Fruit fly (Drosophila melanogaster): ENCODE measurements around the gene CG32152.

Gene CG32152

DNA sequence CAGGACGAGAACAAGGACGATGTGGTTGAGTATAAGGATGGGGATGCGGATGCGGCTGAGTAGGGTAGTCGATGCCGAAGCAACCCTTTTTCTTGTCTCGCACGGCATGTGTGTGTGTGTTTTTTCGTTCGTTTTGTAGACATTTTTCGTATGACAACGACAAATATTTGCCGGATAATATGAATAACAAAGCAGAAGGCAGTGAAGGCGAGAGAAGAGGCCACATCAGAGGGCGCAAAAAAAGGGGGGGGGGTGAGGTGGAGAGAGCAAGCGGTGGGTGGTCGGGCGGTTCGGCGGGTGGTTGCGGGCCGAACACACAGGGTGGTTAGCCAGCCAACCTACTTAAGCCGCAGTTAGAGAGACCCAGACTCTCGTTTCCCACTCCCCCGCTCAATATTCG, 28.5 kb upstream of the CG32152 start:
- no peak for TF ChIP-seq Jra (GFP tag; optimal IDR thresholded peaks at IDR 0.05)
- no peak for TF ChIP-seq tai (GFP tag; optimal IDR thresholded peaks at IDR 0.05)
- TF ChIP-seq Hr83 (GFP tag; optimal IDR thresholded peaks at IDR 0.05; ENCODE audit: poor library complexity, severe bottlenecking): no peak
- TF ChIP-seq dl (GFP tag; optimal IDR thresholded peaks at IDR 0.05; ENCODE audit: insufficient read depth in 1 of 2, partially characterized antibody in 2 of 2): no peak
- TF ChIP-seq CrebA (GFP tag; optimal IDR thresholded peaks at IDR 0.05; ENCODE audit: borderline replicate concordance): no peak
- TF ChIP-seq foxo (GFP tag; optimal IDR thresholded peaks at IDR 0.05): no peak

DNA sequence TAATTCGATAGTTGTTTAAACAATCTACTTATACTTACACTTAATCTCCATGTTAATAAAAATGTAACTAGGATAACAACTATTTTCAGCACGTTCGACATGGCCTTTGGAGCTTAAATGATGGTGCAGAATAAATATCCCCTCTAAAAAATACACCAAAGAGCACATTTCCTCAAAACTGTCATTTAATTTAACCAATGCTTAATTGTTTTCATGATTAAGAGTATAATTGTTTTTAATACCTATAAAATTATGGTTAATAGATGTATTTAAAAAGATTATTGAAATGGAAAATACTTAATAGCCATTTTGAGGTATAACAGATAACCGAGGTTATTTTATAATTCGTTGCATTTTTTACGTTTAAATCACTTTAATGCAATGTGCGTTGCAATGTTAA, 27.4 kb upstream of the CG32152 start, which contains the start of gene CG33795:
Gene CG33795, minus strand, starts transcription at position 101 of the 400 bp plus-strand sequence.
- TF ChIP-seq Hr78 (GFP tag; optimal IDR thresholded peaks at IDR 0.05) (no peak), psq (GFP tag; optimal IDR thresholded peaks at IDR 0.05) (no peak), Sp1 (GFP tag; optimal IDR thresholded peaks at IDR 0.05) (no peak), Jra (GFP tag; optimal IDR thresholded peaks at IDR 0.05) (no peak), Hr83 (GFP tag; optimal IDR thresholded peaks at IDR 0.05; ENCODE audit: poor library complexity, severe bottlenecking) (no peak), OdsH (GFP tag; optimal IDR thresholded peaks at IDR 0.05) (no peak), CG32264 (GFP tag; optimal IDR thresholded peaks at IDR 0.05) (no peak)

DNA sequence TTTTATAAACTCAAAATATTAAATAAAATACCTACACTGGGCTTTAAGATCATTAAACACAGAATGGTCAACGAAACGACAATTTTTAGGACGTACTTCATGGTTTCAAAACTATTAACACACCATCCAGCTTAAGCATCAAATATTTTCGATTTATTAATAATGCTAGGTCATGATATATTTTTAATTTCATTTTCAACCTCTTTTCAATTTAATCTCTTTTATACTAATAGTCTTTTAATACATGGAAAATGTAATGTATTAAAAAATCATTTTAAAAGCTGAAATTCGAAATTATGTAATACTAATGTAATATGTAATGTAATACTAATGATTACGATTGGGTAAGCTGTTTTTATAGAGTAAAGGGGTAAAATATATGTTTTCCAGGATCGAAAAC, 26.2 kb upstream of the CG32152 start, which contains the start of gene CG33796:
Gene CG33796, minus strand, starts transcription at position 101 of the 400 bp plus-strand sequence.
- no peak for TF ChIP-seq CG9705 (GFP tag; optimal IDR thresholded peaks at IDR 0.05)
- TF ChIP-seq brk (GFP tag; optimal IDR thresholded peaks at IDR 0.05): no peak
- TF ChIP-seq jim (GFP tag; optimal IDR thresholded peaks at IDR 0.05): no peak
- TF ChIP-seq CG32264 (GFP tag; optimal IDR thresholded peaks at IDR 0.05): no peak
- no peak for TF ChIP-seq N (GFP tag; optimal IDR thresholded peaks at IDR 0.05)
- TF ChIP-seq tai (GFP tag; optimal IDR thresholded peaks at IDR 0.05): no peak
- no peak for TF ChIP-seq sage (GFP tag; optimal IDR thresholded peaks at IDR 0.05)
- TF ChIP-seq rgr (GFP tag; optimal IDR thresholded peaks at IDR 0.05): no peak
- TF ChIP-seq OdsH (GFP tag; optimal IDR thresholded peaks at IDR 0.05): no peak
- no peak for TF ChIP-seq Jra (GFP tag; optimal IDR thresholded peaks at IDR 0.05)

DNA sequence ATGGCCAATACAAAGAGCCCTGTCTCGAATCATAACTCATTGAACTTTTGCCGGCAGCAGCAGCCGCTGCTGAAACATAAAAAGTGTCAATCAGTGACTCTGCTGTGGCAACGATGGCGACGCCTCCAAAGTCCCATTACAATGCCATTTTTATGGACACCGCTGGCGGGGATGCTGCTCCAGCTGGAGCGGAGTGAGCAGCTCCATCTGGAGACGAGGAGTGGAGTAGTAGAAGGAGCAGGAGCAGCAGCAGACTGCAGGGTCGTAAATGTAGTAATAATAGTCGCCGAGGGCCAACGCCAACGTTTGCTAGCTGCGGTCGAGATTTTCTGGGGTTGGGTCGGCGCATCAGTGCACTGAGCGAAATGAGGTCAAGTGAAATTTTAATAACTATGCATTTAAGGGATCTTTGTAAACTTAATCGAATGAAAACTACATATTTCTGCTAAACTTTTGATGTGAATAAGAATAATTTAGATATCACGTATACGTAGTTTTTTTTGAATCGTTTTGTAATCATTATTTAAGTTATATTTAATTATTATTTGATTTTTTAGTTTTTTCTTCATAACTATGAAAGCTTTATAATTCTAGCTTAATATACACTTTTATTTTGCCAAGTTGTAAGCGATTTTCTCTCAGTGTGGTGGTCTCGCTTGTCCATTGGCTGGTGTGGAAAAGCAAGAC, 24.8 kb upstream of the CG32152 start:
- no peak for TF ChIP-seq Hnf4 (GFP tag; optimal IDR thresholded peaks at IDR 0.05)
- no peak for TF ChIP-seq br (GFP tag; optimal IDR thresholded peaks at IDR 0.05)

DNA sequence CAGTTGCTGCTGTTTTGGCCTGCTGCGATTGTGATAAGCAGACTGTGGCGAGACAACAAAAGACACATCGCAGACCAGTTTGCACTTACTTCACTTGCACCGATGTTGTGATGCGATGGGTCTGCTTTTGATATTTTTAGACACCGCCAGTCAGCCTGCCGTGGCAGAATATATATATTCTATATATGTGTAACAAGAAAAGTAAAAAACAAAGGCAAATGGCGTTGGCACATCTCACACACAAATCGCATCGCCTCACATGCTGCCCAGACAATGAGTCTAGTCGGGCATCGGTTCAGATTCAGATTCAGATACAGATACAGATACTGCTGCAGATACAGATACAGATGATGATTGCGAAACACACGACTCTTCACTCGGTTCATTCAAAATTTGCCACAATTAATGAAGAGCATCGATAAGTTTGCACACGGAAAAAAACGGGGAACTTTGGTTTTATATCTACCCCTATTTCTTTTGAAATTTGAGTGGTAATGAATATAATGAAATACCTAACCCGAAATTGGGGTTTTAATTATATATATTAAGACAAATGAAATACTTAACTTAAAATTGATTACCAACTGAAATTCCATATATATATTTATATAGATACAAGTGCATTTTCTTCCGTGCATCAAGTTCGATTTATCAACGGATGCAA, 24.0 kb upstream of the CG32152 start:
- TF ChIP-seq Hr83 (GFP tag; optimal IDR thresholded peaks at IDR 0.05; ENCODE audit: poor library complexity, severe bottlenecking): no peak
- peak; percentile 33 for TF ChIP-seq CrebA (GFP tag; optimal IDR thresholded peaks at IDR 0.05; ENCODE audit: borderline replicate concordance)
- TF ChIP-seq dsf (GFP tag; optimal IDR thresholded peaks at IDR 0.05; ENCODE audit: borderline replicate concordance): no peak
- TF ChIP-seq OdsH (GFP tag; optimal IDR thresholded peaks at IDR 0.05): peak; percentile 6
- no peak for TF ChIP-seq pan (optimal IDR thresholded peaks at IDR 0.05)
- TF ChIP-seq Abd-B (GFP tag; optimal IDR thresholded peaks at IDR 0.05): no peak
- TF ChIP-seq fru (GFP tag; optimal IDR thresholded peaks at IDR 0.05): peak; percentile 4
- TF ChIP-seq Rel (GFP tag; optimal IDR thresholded peaks at IDR 0.05): no peak
- peak; percentile 13 for TF ChIP-seq Rel (tag; optimal IDR thresholded peaks at IDR 0.05)
- peak; percentile 4 for TF ChIP-seq Sp1 (GFP tag; optimal IDR thresholded peaks at IDR 0.05)
- peak; percentile 31 for TF ChIP-seq br (GFP tag; optimal IDR thresholded peaks at IDR 0.05)
- no peak for TF ChIP-seq usp (GFP tag; optimal IDR thresholded peaks at IDR 0.05)
- peak; percentile 7 for TF ChIP-seq Hnf4 (GFP tag; optimal IDR thresholded peaks at IDR 0.05)
- TF ChIP-seq HLH106 (tag; optimal IDR thresholded peaks at IDR 0.05): peak; percentile 5
- peak in 1 of 2 experiments; percentile 8 for TF ChIP-seq dl (GFP tag; optimal IDR thresholded peaks at IDR 0.05; ENCODE audit: insufficient read depth in 1 of 2, partially characterized antibody in 2 of 2)

DNA sequence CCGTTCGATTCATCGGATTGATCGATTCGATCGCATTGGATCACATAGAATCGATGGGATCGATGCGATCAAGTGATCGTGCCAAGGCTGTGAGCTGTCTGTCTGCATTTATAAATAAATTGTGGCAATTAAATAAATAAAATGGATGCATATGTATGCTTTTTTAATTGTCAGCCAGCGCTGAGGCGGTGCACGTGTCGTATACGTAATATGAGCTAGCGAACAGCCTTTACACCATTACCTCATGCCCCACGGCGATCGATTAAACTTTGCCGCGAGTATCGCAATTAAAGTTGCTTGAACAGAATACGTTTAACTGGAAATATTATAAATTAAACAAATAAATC, 23.1 kb upstream of the CG32152 start:
- no peak for TF ChIP-seq woc (GFP tag; optimal IDR thresholded peaks at IDR 0.05)
- no peak for TF ChIP-seq sv (GFP tag; optimal IDR thresholded peaks at IDR 0.05)
- no peak for TF ChIP-seq usp (GFP tag; optimal IDR thresholded peaks at IDR 0.05)
- TF ChIP-seq Jra (GFP tag; optimal IDR thresholded peaks at IDR 0.05): no peak
- TF ChIP-seq Dif (GFP tag; optimal IDR thresholded peaks at IDR 0.05; ENCODE audit: partially characterized antibody): no peak
- TF ChIP-seq CG32264 (GFP tag; optimal IDR thresholded peaks at IDR 0.05): no peak
- no peak for TF ChIP-seq h (GFP tag; optimal IDR thresholded peaks at IDR 0.05)
- no peak for TF ChIP-seq dl (GFP tag; optimal IDR thresholded peaks at IDR 0.05; ENCODE audit: insufficient read depth in 1 of 2, partially characterized antibody in 2 of 2)
- no peak for TF ChIP-seq Sp1 (GFP tag; optimal IDR thresholded peaks at IDR 0.05)
- no peak for TF ChIP-seq OdsH (GFP tag; optimal IDR thresholded peaks at IDR 0.05)
- TF ChIP-seq Abd-B (GFP tag; optimal IDR thresholded peaks at IDR 0.05): no peak
- no peak for TF ChIP-seq Vsx2 (GFP tag; optimal IDR thresholded peaks at IDR 0.05; ENCODE audit: partially characterized antibody)
- no peak for TF ChIP-seq GATAd (GFP tag; optimal IDR thresholded peaks at IDR 0.05)
- no peak for TF ChIP-seq Hr78 (GFP tag; optimal IDR thresholded peaks at IDR 0.05)
- TF ChIP-seq brk (GFP tag; optimal IDR thresholded peaks at IDR 0.05): no peak
- TF ChIP-seq CrebA (GFP tag; optimal IDR thresholded peaks at IDR 0.05; ENCODE audit: borderline replicate concordance): no peak
- no peak for TF ChIP-seq lola (GFP tag; optimal IDR thresholded peaks at IDR 0.05)
- TF ChIP-seq ey (GFP tag; optimal IDR thresholded peaks at IDR 0.05): no peak

Data from whole organism, wandering third instar larva.